Worm (Caenorhabditis elegans): ENCODE data around the gene C46F11.6.

- TF ChIP-seq ama-1 (optimal IDR thresholded peaks at IDR 0.05): no peak
- TF ChIP-seq tbx-37 (GFP tag; conservative IDR thresholded peaks at IDR 0.05): no peak
- no peak for TF ChIP-seq pes-1 (GFP tag; IDR thresholded peaks at IDR 0.05)
- TF ChIP-seq hnd-1 (tag; optimal IDR thresholded peaks at IDR 0.05): no peak
- TF ChIP-seq sea-1 (GFP tag; conservative IDR thresholded peaks at IDR 0.05): no peak
- TF ChIP-seq F13C5.2 (tag; optimal IDR thresholded peaks at IDR 0.05): no peak
- TF ChIP-seq aly-1 (tag; optimal IDR thresholded peaks at IDR 0.05): no peak
- TF ChIP-seq B0310.2 (tag; optimal IDR thresholded peaks at IDR 0.05): no peak
- no peak for TF ChIP-seq ceh-13 (GFP tag; optimal IDR thresholded peaks at IDR 0.05)
These were observed 24.3 kb upstream of the C46F11.6 start, which contains the start of gene npr-15 for ce11 chrIII:3694572-3694971.

Data from whole organism, early embryonic.